Fruit fly (Drosophila melanogaster) whole organism, embryonic: ENCODE data around the gene bero.

Experiments used
- CG10366 ChIP-seq: fragments of 200-800 bp; sonication (Bioruptor generic); IDR thresholded peaks from 2 replicates; pipeline ENCODE4 v1.3.6; 2022; ENCODE audit warnings: missing biosample characterization, missing genetic modification characterization
- CG11398 ChIP-seq: fragments of 200-800 bp; sonication (Bioruptor generic); optimal IDR thresholded peaks from 2 replicates; lab custom pipeline; 2016; ENCODE audit warnings: missing biosample characterization, missing genetic modification characterization
- CG12071 ChIP-seq: fragments of 200-800 bp; sonication (Bioruptor generic); optimal IDR thresholded peaks from 3 replicates; lab custom pipeline; 2018; ENCODE audit warnings: missing biosample characterization, mild to moderate bottlenecking, missing genetic modification characterization
- CG12769 ChIP-seq: fragments of 200-800 bp; sonication (Bioruptor generic); optimal IDR thresholded peaks from 2 replicates; lab custom pipeline; 2019; ENCODE audit warnings: missing biosample characterization, mild to moderate bottlenecking, missing genetic modification characterization, moderate library complexity
- CG15269 ChIP-seq: fragments of 200-800 bp; sonication (Bioruptor generic); optimal IDR thresholded peaks from 2 replicates; lab custom pipeline; 2018; ENCODE audit warnings: missing biosample characterization, mild to moderate bottlenecking, missing genetic modification characterization, moderate library complexity
- CG2712 ChIP-seq: fragments of 200-800 bp; optimal IDR thresholded peaks from 3 replicates; lab custom pipeline; 2019; ENCODE audit warnings: missing biosample characterization, mild to moderate bottlenecking, missing genetic modification characterization, moderate library complexity
- CG33213 ChIP-seq: fragments of 200-800 bp; sonication (Bioruptor generic); optimal IDR thresholded peaks from 3 replicates; lab custom pipeline; 2016; ENCODE audit warnings: missing biosample characterization, missing genetic modification characterization
- CG3407 ChIP-seq: fragments of 200-800 bp; sonication (Bioruptor generic); optimal IDR thresholded peaks from 2 replicates; lab custom pipeline; 2018; ENCODE audit warnings: missing biosample characterization, mild to moderate bottlenecking, missing genetic modification characterization
- CG34376 ChIP-seq: fragments of 200-800 bp; sonication (Bioruptor generic); optimal IDR thresholded peaks from 2 replicates; lab custom pipeline; 2018; ENCODE audit warnings: missing biosample characterization, mild to moderate bottlenecking, missing genetic modification characterization
- CG4328 ChIP-seq: fragments of 200-800 bp; sonication (Bioruptor generic); optimal IDR thresholded peaks from 3 replicates; lab custom pipeline; 2017; ENCODE audit warnings: missing biosample characterization, missing genetic modification reagents, missing genetic modification characterization
- CG6254 ChIP-seq: fragments of 200-800 bp; sonication (Bioruptor generic); optimal IDR thresholded peaks from 3 replicates; lab custom pipeline; 2017; ENCODE audit warnings: mild to moderate bottlenecking, missing biosample characterization, missing genetic modification reagents, missing genetic modification characterization
- CG6272 ChIP-seq: fragments of 200-800 bp; sonication (Bioruptor generic); IDR thresholded peaks from 2 replicates; pipeline ENCODE4 v1.3.6; 2022; ENCODE audit warnings: missing biosample characterization, missing genetic modification characterization
- CG6854 ChIP-seq: fragments of 200-800 bp; sonication (Bioruptor generic); optimal IDR thresholded peaks from 3 replicates; lab custom pipeline; 2017; ENCODE audit warnings: missing biosample characterization, mild to moderate bottlenecking, missing genetic modification characterization
- D19A ChIP-seq: fragments of 200-800 bp; optimal IDR thresholded peaks from 3 replicates; lab custom pipeline; 2019; ENCODE audit warnings: missing biosample characterization, mild to moderate bottlenecking, missing genetic modification characterization, moderate library complexity
- Deaf1 ChIP-seq: fragments of 200-800 bp; optimal IDR thresholded peaks from 3 replicates; lab custom pipeline; 2019; ENCODE audit warnings: missing biosample characterization, mild to moderate bottlenecking, missing genetic modification characterization, moderate library complexity
- H15 ChIP-seq: fragments of 200-800 bp; sonication (Bioruptor generic); IDR thresholded peaks from 3 replicates; pipeline ENCODE4 v1.3.6; 2022; ENCODE audit warnings: missing biosample characterization, missing genetic modification characterization
- Hey ChIP-seq: fragments of 200-800 bp; sonication (Bioruptor generic); optimal IDR thresholded peaks from 3 replicates; lab custom pipeline; 2018; ENCODE audit warnings: missing biosample characterization, mild to moderate bottlenecking, missing genetic modification characterization
- Med ChIP-seq: fragments of 200-800 bp; sonication (Bioruptor generic); peaks from one replicate; lab custom pipeline; 2016; ENCODE audit warnings: missing biosample characterization, missing genetic modification characterization, mild to moderate bottlenecking, inconsistent platforms, moderate library complexity
- NC2α ChIP-seq: fragments of 200-800 bp; sonication (Bioruptor generic); optimal IDR thresholded peaks from 2 replicates; lab custom pipeline; 2016; ENCODE audit warnings: missing biosample characterization, missing genetic modification characterization
- NC2β ChIP-seq: fragments of 200-800 bp; sonication (Bioruptor generic); optimal IDR thresholded peaks from 2 replicates; lab custom pipeline; 2016; ENCODE audit warnings: missing biosample characterization, missing genetic modification characterization
- Nf-YC ChIP-seq: fragments of 200-800 bp; optimal IDR thresholded peaks from 3 replicates; lab custom pipeline; 2019; ENCODE audit warnings: missing biosample characterization, mild to moderate bottlenecking, missing genetic modification characterization, moderate library complexity
- Stat92E ChIP-seq, 3 experiments: fragments of >200 bp in 2 of 3; fragments of 200-800 bp in 1 of 3; sonication (Bioruptor generic) in 1 of 3; optimal IDR thresholded peaks; 2 replicates each; lab custom pipeline; 2017 to 2019; ENCODE audit warnings: missing biosample characterization in 3 of 3, missing genetic modification characterization in 3 of 3, mild to moderate bottlenecking in 1 of 3, moderate library complexity in 1 of 3
- Trl ChIP-seq, 3 experiments: fragments of >200 bp in 2 of 3; fragments of 200-800 bp in 1 of 3; sonication (Bioruptor generic) in 1 of 3; optimal IDR thresholded peaks; 2 replicates in 1 of 3; 3 replicates in 2 of 3; lab custom pipeline; 2016 to 2017; ENCODE audit warnings: missing biosample characterization in 1 of 3, missing genetic modification characterization in 1 of 3
- cad ChIP-seq: fragments of >200 bp; optimal IDR thresholded peaks from 2 replicates; lab custom pipeline; 2017; ENCODE audit warnings: missing biosample characterization, missing genetic modification characterization
- caup ChIP-seq: fragments of 200-800 bp; sonication (Bioruptor generic); optimal IDR thresholded peaks from 3 replicates; lab custom pipeline; 2017; ENCODE audit warnings: missing biosample characterization, mild to moderate bottlenecking, missing genetic modification characterization, moderate library complexity; ENCODE audit not compliant: severe bottlenecking
- crp ChIP-seq, 2 experiments: fragments of 200-800 bp; sonication (Bioruptor generic); optimal IDR thresholded peaks; 2 replicates in 1 of 2; 3 replicates in 1 of 2; lab custom pipeline; 2017; ENCODE audit warnings: missing biosample characterization in 2 of 2, missing genetic modification characterization in 2 of 2, mild to moderate bottlenecking in 1 of 2, moderate library complexity in 1 of 2
- cwo ChIP-seq: fragments of 200-800 bp; sonication (Bioruptor generic); optimal IDR thresholded peaks from 3 replicates; lab custom pipeline; 2017; ENCODE audit warnings: missing biosample characterization, missing genetic modification characterization, mild to moderate bottlenecking, moderate library complexity, missing genetic modification reagents
- ems ChIP-seq: fragments of 200-800 bp; sonication (Bioruptor generic); optimal IDR thresholded peaks from 3 replicates; lab custom pipeline; 2016; ENCODE audit warnings: missing biosample characterization, missing genetic modification characterization
- ewg ChIP-seq: fragments of 200-800 bp; sonication (Bioruptor generic); optimal IDR thresholded peaks from 3 replicates; lab custom pipeline; 2017; ENCODE audit warnings: mild to moderate bottlenecking, missing biosample characterization, missing genetic modification reagents, missing genetic modification characterization
- fd64A ChIP-seq: fragments of 200-800 bp; sonication (Bioruptor generic); optimal IDR thresholded peaks from 3 replicates; lab custom pipeline; 2018; ENCODE audit warnings: missing biosample characterization, mild to moderate bottlenecking, missing genetic modification characterization
- ftz-f1 ChIP-seq: fragments of 200-800 bp; sonication (Bioruptor generic); optimal IDR thresholded peaks from 2 replicates; lab custom pipeline; 2016; ENCODE audit warnings: missing biosample characterization, missing genetic modification characterization
- gcm ChIP-seq: fragments of 200-800 bp; sonication (Bioruptor generic); optimal IDR thresholded peaks from 2 replicates; lab custom pipeline; 2019; ENCODE audit warnings: missing biosample characterization, mild to moderate bottlenecking, missing genetic modification characterization, moderate library complexity
- gsb ChIP-seq: fragments of 200-800 bp; sonication (Bioruptor generic); IDR thresholded peaks from 2 replicates; pipeline ENCODE4 v1.3.6; 2022; ENCODE audit warnings: missing biosample characterization, missing genetic modification characterization
- hb ChIP-seq: fragments of 200-800 bp; sonication (Bioruptor generic); IDR thresholded peaks from 3 replicates; pipeline ENCODE4 v1.3.6; 2022; ENCODE audit warnings: missing biosample characterization, missing genetic modification characterization; ENCODE audit not compliant: partially characterized antibody
- knrl ChIP-seq: fragments of 200-800 bp; sonication (Bioruptor generic); IDR thresholded peaks from 3 replicates; pipeline ENCODE4 v1.3.6; 2022; ENCODE audit warnings: missing biosample characterization, missing genetic modification characterization; ENCODE audit not compliant: partially characterized antibody
- lab ChIP-seq: fragments of 200-800 bp; sonication (Bioruptor generic); optimal IDR thresholded peaks from 3 replicates; lab custom pipeline; 2017; ENCODE audit warnings: missing biosample characterization, missing genetic modification characterization, mild to moderate bottlenecking, moderate library complexity, missing genetic modification reagents
- lov ChIP-seq, 2 experiments: fragments of 200-800 bp in 1 of 2; fragments of >200 bp in 1 of 2; sonication (Bioruptor generic) in 1 of 2; IDR thresholded peaks in 1 of 2; optimal IDR thresholded peaks in 1 of 2; 2 replicates in 1 of 2; 3 replicates in 1 of 2; pipeline versions ENCODE4 v1.3.6 to Lab custom; 2017 to 2022; ENCODE audit warnings: missing biosample characterization in 1 of 2, missing genetic modification characterization in 1 of 2
- nerfin-2 ChIP-seq: fragments of 200-800 bp; sonication (Bioruptor generic); IDR thresholded peaks from 2 replicates; pipeline ENCODE4 v1.3.6; 2022; ENCODE audit warnings: missing biosample characterization, missing genetic modification characterization; ENCODE audit not compliant: partially characterized antibody
- pan ChIP-seq, 4 experiments: fragments of >200 bp in 3 of 4; fragments of 200-800 bp in 1 of 4; sonication (Bioruptor generic) in 1 of 4; optimal IDR thresholded peaks in 3 of 4; IDR thresholded peaks in 1 of 4; 2 replicates each; pipeline versions ENCODE4 v1.3.6 to Lab custom; 2017 to 2022; ENCODE audit warnings: missing biosample characterization in 2 of 4, missing genetic modification characterization in 2 of 4, mixed read lengths in 1 of 4
- pnt ChIP-seq: fragments of 200-800 bp; sonication (Bioruptor generic); optimal IDR thresholded peaks from 3 replicates; lab custom pipeline; 2016; ENCODE audit warnings: missing biosample characterization, missing genetic modification characterization
- sisA ChIP-seq: fragments of 200-800 bp; sonication (Bioruptor generic); IDR thresholded peaks from 2 replicates; pipeline ENCODE4 v1.3.6; 2022; ENCODE audit warnings: missing biosample characterization, missing genetic modification characterization
- tap ChIP-seq: fragments of 200-800 bp; optimal IDR thresholded peaks from 3 replicates; lab custom pipeline; 2019; ENCODE audit warnings: missing biosample characterization, mild to moderate bottlenecking, missing genetic modification characterization, moderate library complexity
- tio ChIP-seq: fragments of 200-800 bp; sonication (Bioruptor generic); optimal IDR thresholded peaks from 2 replicates; lab custom pipeline; 2017; ENCODE audit warnings: missing biosample characterization, missing genetic modification characterization, inconsistent platforms
- tna ChIP-seq: fragments of 200-800 bp; sonication (Bioruptor generic); IDR thresholded peaks from 2 replicates; pipeline ENCODE4 v1.3.6; 2022; ENCODE audit warnings: missing biosample characterization, missing genetic modification characterization; ENCODE audit not compliant: partially characterized antibody

bero gene

DNA sequence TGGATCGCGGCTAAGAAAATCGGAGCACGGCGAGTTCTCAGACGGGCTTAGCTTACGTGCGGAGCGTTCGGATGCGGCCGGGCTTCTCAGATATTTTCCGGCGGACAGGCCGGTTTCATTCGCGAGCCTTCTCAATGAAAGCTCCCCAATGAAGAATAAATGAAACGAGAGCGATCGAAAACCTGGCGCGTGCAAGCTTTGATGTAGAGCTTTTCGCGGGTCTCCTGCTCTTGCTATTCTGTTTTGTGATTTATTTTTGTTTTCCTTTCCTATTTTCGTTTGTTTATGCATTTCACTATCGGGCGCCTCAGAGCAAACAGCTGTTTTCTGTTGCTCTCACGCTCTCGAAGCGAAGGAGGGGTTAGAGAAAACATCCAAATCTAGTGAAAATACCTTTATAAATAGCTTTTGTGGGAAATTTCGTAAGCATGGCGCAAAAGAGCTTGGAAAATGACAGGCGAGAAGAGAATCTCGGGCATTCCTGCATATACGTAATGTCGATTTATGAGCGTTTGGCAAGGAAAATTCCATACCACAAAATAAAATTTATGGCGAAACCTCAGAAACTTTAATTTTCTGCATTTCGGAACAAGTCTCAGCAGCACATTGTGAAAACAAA is 27.5 kb downstream of the bero start (continued):
- TF ChIP-seq lab (GFP tag; lab: Kevin White, UChicago) (peak; percentile 39), crp (GFP tag; optimal IDR thresholded peaks at IDR 0.05; lab: Kevin White, UChicago) (peak in 1 of 2 experiments; percentile 61), CG3407 (GFP tag; lab: Kevin White, UChicago) (no peak), CG34376 (GFP tag; lab: Kevin White, UChicago) (peak; percentile 65), pan (optimal IDR thresholded peaks at IDR 0.05; lab: Kevin White, UChicago) (no peak), pan (GFP tag; optimal IDR thresholded peaks at IDR 0.05 in 1 of 2, IDR thresholded peaks at IDR 0.05 in 1 of 2) (peak in 1 of 2 experiments; percentile 10), Trl (optimal IDR thresholded peaks at IDR 0.05; lab: Kevin White, UChicago) (peak; percentile 31 to 57), Trl (GFP tag; optimal IDR thresholded peaks at IDR 0.05; lab: Kevin White, UChicago) (no peak), CG12769 (peak; percentile 78), Deaf1 (tag; lab: Kevin White, UChicago) (peak; percentile 14), CG12071 (GFP tag; lab: Kevin White, UChicago) (no peak), Med (GFP tag; lab: Kevin White, UChicago) (peak; percentile 30)

dm6 chr2L:20887273-20887672 is 28.8 kb downstream of the bero start:
- TF ChIP-seq nerfin-2 (GFP tag; lab: Robert Waterston, UW), result no peak
- TF ChIP-seq ems (GFP tag; lab: Kevin White, UChicago), result no peak
- no peak for TF ChIP-seq CG12769
- TF ChIP-seq cad (GFP tag; lab: Kevin White, UChicago), result no peak
- TF ChIP-seq tio, result no peak
- no peak for TF ChIP-seq sisA (GFP tag; lab: Robert Waterston, UW)
- TF ChIP-seq fd64A (GFP tag; lab: Kevin White, UChicago), result no peak
- TF ChIP-seq tap, result no peak
- no peak for TF ChIP-seq gsb (GFP tag; lab: Robert Waterston, UW)
- TF ChIP-seq CG6854 (GFP tag; lab: Kevin White, UChicago), result no peak
- TF ChIP-seq Nf-YC (tag; lab: Kevin White, UChicago), result no peak
- TF ChIP-seq knrl (GFP tag; lab: Robert Waterston, UW), result no peak
- no peak for TF ChIP-seq CG10366 (GFP tag; lab: Robert Waterston, UW)
- TF ChIP-seq CG6272, result no peak
- TF ChIP-seq NC2α (GFP tag; lab: Kevin White, UChicago), result no peak
- no peak for TF ChIP-seq cwo
- TF ChIP-seq lov (optimal IDR thresholded peaks at IDR 0.05; lab: Kevin White, UChicago), result no peak
- no peak for TF ChIP-seq lov (GFP tag; IDR thresholded peaks at IDR 0.05; lab: Robert Waterston, UW)
- no peak for TF ChIP-seq CG4328 (GFP tag; lab: Kevin White, UChicago)
- TF ChIP-seq tna, result no peak

- peak; percentile 9 for TF ChIP-seq NC2β (GFP tag; lab: Kevin White, UChicago)
- TF ChIP-seq Stat92E (GFP tag; optimal IDR thresholded peaks at IDR 0.05; lab: Kevin White, UChicago), result peak in 1 of 3 experiments; percentile 17
- TF ChIP-seq gcm (GFP tag; lab: Kevin White, UChicago), result peak; percentile 4
- TF ChIP-seq ftz-f1, result no peak
- peak; percentile 19 for TF ChIP-seq CG2712 (tag; lab: Kevin White, UChicago)
- TF ChIP-seq caup, result peak; percentile 5
- no peak for TF ChIP-seq hb
- peak; percentile 28 for TF ChIP-seq D19A (tag; lab: Kevin White, UChicago)
- TF ChIP-seq ewg, result peak; percentile 6
- peak; percentile 2 for TF ChIP-seq CG11398 (GFP tag; lab: Kevin White, UChicago)
- no peak for TF ChIP-seq Hey (tag; lab: Kevin White, UChicago)
- peak; percentile 11 for TF ChIP-seq pnt
- peak; percentile 8 for TF ChIP-seq CG6254 (GFP tag; lab: Kevin White, UChicago)
- peak; percentile 55 for TF ChIP-seq CG15269 (tag; lab: Kevin White, UChicago)
- 0 out of 3 replicates have a peak, but pooled peaks have one; percentile 35 for TF ChIP-seq H15 (GFP tag; lab: Robert Waterston, UW)
- peak; percentile 10 for TF ChIP-seq CG33213 (GFP tag; lab: Kevin White, UChicago)
Observed at dm6 chr2L:20889857-20890606, 31.5 kb downstream of the bero start.
